Worm (Caenorhabditis elegans): ENCODE measurements around the gene far-6.

The far-6 gene

ce11 chrIV:13319886-13320650 lies 8.1 kb upstream of the far-6 start:
- TF ChIP-seq unc-62 (GFP tag; optimal IDR thresholded peaks at IDR 0.05) = no peak

ce11 chrIV:13322429-13322828 lies 5.7 kb upstream of the far-6 start:
- no peak for TF ChIP-seq unc-62 (GFP tag; optimal IDR thresholded peaks at IDR 0.05)

- TF ChIP-seq unc-62 (GFP tag; optimal IDR thresholded peaks at IDR 0.05) = no peak
Measured at ce11 chrIV:13323823-13324359, 4.3 kb upstream of the far-6 start, which contains the start of gene fat-2. fat-2 (plus strand) TSS chrIV:13323873.

- no peak for TF ChIP-seq unc-62 (GFP tag; optimal IDR thresholded peaks at IDR 0.05)
Measured at ce11 chrIV:13327064-13327463, 1.1 kb upstream of the far-6 start.

- no peak for TF ChIP-seq unc-62 (GFP tag; optimal IDR thresholded peaks at IDR 0.05)
Measured at ce11 chrIV:13330547-13330946, 2.4 kb downstream of the far-6 start.

- TF ChIP-seq unc-62 (GFP tag; optimal IDR thresholded peaks at IDR 0.05) = no peak
Measured at ce11 chrIV:13331285-13331684, 3.1 kb downstream of the far-6 start, which contains the start of gene pqn-74. pqn-74 (minus strand) TSS chrIV:13331406.

ce11 chrIV:13334287-13334686 lies 6.1 kb downstream of the far-6 start:
- no peak for TF ChIP-seq unc-62 (GFP tag; optimal IDR thresholded peaks at IDR 0.05)

ce11 chrIV:13342555-13342954 lies 14.4 kb downstream of the far-6 start, which contains the start of gene W02A2.5:
W02A2.5 (plus strand) TSS chrIV:13342855.
- TF ChIP-seq unc-62 (GFP tag; optimal IDR thresholded peaks at IDR 0.05) = no peak

ce11 chrIV:13346078-13346477 lies 17.9 kb downstream of the far-6 start:
- TF ChIP-seq unc-62 (GFP tag; optimal IDR thresholded peaks at IDR 0.05) = no peak

- TF ChIP-seq unc-62 (GFP tag; optimal IDR thresholded peaks at IDR 0.05) = no peak
Measured at ce11 chrIV:13347232-13347715, 19.1 kb downstream of the far-6 start, which contains the start of gene W02A2.9. W02A2.9 (plus strand) TSS chrIV:13347665.

- no peak for TF ChIP-seq unc-62 (GFP tag; optimal IDR thresholded peaks at IDR 0.05)
Measured at ce11 chrIV:13348592-13348991, 20.4 kb downstream of the far-6 start, which contains the start of gene W02A2.12. W02A2.12 (minus strand) TSS chrIV:13348831.

- TF ChIP-seq unc-62 (GFP tag; optimal IDR thresholded peaks at IDR 0.05) = no peak
Measured at ce11 chrIV:13353143-13353773, 25.1 kb downstream of the far-6 start, which contains the start of the genes rec-8 and mex-5. rec-8 (minus strand) TSS chrIV:13353193. mex-5 (plus strand) TSS chrIV:13353723.

ce11 chrIV:13354044-13354443 lies 25.9 kb downstream of the far-6 start:
- TF ChIP-seq unc-62 (GFP tag; optimal IDR thresholded peaks at IDR 0.05) = no peak

- TF ChIP-seq unc-62 (GFP tag; optimal IDR thresholded peaks at IDR 0.05) = no peak
Measured at ce11 chrIV:13356005-13356404, 27.8 kb downstream of the far-6 start.

- no peak for TF ChIP-seq unc-62 (GFP tag; optimal IDR thresholded peaks at IDR 0.05)
Measured at ce11 chrIV:13358488-13358887, 30.3 kb downstream of the far-6 start, which contains the start of gene W02A2.8. W02A2.8 (minus strand) TSS chrIV:13358588.

ce11 chrIV:13360144-13360543 lies 32.0 kb downstream of the far-6 start, which contains the start of gene Y62E10A.3:
Y62E10A.3 (minus strand) TSS chrIV:13360244.
- no peak for TF ChIP-seq unc-62 (GFP tag; optimal IDR thresholded peaks at IDR 0.05)
